Fruit fly (Drosophila melanogaster) whole organism, embryonic: ENCODE measurements around the gene CG4267.

ENCODE experiments used
- CG10321 ChIP-seq: fragments of 200-800 bp; sonication (Bioruptor generic); IDR thresholded peaks from 2 replicates; pipeline ENCODE4 v1.3.6; 2022; ENCODE audit warnings: missing biosample characterization, missing genetic modification characterization
- CG12071 ChIP-seq: fragments of 200-800 bp; sonication (Bioruptor generic); optimal IDR thresholded peaks from 3 replicates; lab custom pipeline; 2018; ENCODE audit warnings: missing biosample characterization, mild to moderate bottlenecking, missing genetic modification characterization
- CG14014 ChIP-seq: fragments of 200-800 bp; sonication (Bioruptor generic); IDR thresholded peaks from 2 replicates; pipeline ENCODE4 v1.3.6; 2022; ENCODE audit warnings: missing biosample characterization, missing genetic modification characterization
- CG14710 ChIP-seq: fragments of 200-800 bp; sonication (Bioruptor generic); optimal IDR thresholded peaks from 3 replicates; lab custom pipeline; 2019; ENCODE audit warnings: missing biosample characterization, mild to moderate bottlenecking, missing genetic modification characterization, moderate library complexity
- CG1529 ChIP-seq: fragments of 200-800 bp; sonication (Bioruptor generic); optimal IDR thresholded peaks from 3 replicates; lab custom pipeline; 2018; ENCODE audit warnings: missing biosample characterization, missing genetic modification characterization
- CG1602 ChIP-seq: fragments of 200-800 bp; sonication (Bioruptor generic); optimal IDR thresholded peaks from 3 replicates; lab custom pipeline; 2016; ENCODE audit warnings: missing biosample characterization, missing genetic modification characterization
- CG16815 ChIP-seq: fragments of 200-800 bp; sonication (Bioruptor generic); optimal IDR thresholded peaks from 3 replicates; lab custom pipeline; 2017; ENCODE audit warnings: missing biosample characterization, mild to moderate bottlenecking, missing genetic modification characterization
- CG17186 ChIP-seq: fragments of 200-800 bp; sonication (Bioruptor generic); optimal IDR thresholded peaks from 3 replicates; lab custom pipeline; 2017; ENCODE audit warnings: missing biosample characterization, missing genetic modification reagents, missing genetic modification characterization
- CG17568 ChIP-seq: fragments of 200-800 bp; sonication (Bioruptor generic); optimal IDR thresholded peaks from 2 replicates; lab custom pipeline; 2018; ENCODE audit warnings: missing biosample characterization, mild to moderate bottlenecking, missing genetic modification characterization, moderate library complexity
- CG17612 ChIP-seq: fragments of 200-800 bp; sonication (Bioruptor generic); IDR thresholded peaks from 2 replicates; pipeline ENCODE4 v1.3.6; 2022; ENCODE audit warnings: missing biosample characterization, missing genetic modification characterization
- CG17802 ChIP-seq: fragments of 200-800 bp; sonication (Bioruptor generic); optimal IDR thresholded peaks from 2 replicates; lab custom pipeline; 2018; ENCODE audit warnings: missing biosample characterization, mild to moderate bottlenecking, missing genetic modification characterization, moderate library complexity
- CG18764 ChIP-seq: fragments of 200-800 bp; sonication (Bioruptor generic); optimal IDR thresholded peaks from 3 replicates; lab custom pipeline; 2016; ENCODE audit warnings: missing biosample characterization, missing genetic modification characterization
- CG2120 ChIP-seq: fragments of 200-800 bp; sonication (Bioruptor generic); optimal IDR thresholded peaks from 3 replicates; lab custom pipeline; 2016; ENCODE audit warnings: missing biosample characterization, missing genetic modification characterization
- CG2199 ChIP-seq: fragments of 200-800 bp; sonication (Bioruptor generic); IDR thresholded peaks from 3 replicates; pipeline ENCODE4 v1.3.6; 2022; ENCODE audit warnings: missing biosample characterization, missing genetic modification characterization
- CG31388 ChIP-seq: fragments of 200-800 bp; sonication (Bioruptor generic); optimal IDR thresholded peaks from 2 replicates; lab custom pipeline; 2016; ENCODE audit warnings: missing biosample characterization, missing genetic modification characterization
- CG32767 ChIP-seq: fragments of 200-800 bp; sonication (Bioruptor generic); IDR thresholded peaks from 2 replicates; pipeline ENCODE4 v1.3.6; 2022; ENCODE audit warnings: missing biosample characterization, missing genetic modification characterization
- CG32772 ChIP-seq: fragments of 200-800 bp; sonication (Bioruptor generic); IDR thresholded peaks from 2 replicates; pipeline ENCODE4 v1.3.6; 2022; ENCODE audit warnings: missing biosample characterization, missing genetic modification characterization
- CG34422 ChIP-seq: fragments of 200-800 bp; sonication (Bioruptor generic); IDR thresholded peaks from 3 replicates; pipeline ENCODE4 v1.3.6; 2022; ENCODE audit warnings: missing biosample characterization, missing genetic modification characterization
- CG4424 ChIP-seq: fragments of 200-800 bp; sonication (Bioruptor generic); optimal IDR thresholded peaks from 3 replicates; lab custom pipeline; 2016; ENCODE audit warnings: missing biosample characterization, missing genetic modification characterization
- CG8281 ChIP-seq: fragments of 200-800 bp; sonication (Bioruptor generic); optimal IDR thresholded peaks from 2 replicates; lab custom pipeline; 2018; ENCODE audit warnings: missing biosample characterization, mild to moderate bottlenecking, missing genetic modification characterization, moderate library complexity
- Dad ChIP-seq: fragments of 200-800 bp; sonication (Bioruptor generic); optimal IDR thresholded peaks from 3 replicates; lab custom pipeline; 2016; ENCODE audit warnings: missing biosample characterization, missing genetic modification characterization
- Fer1 ChIP-seq: fragments of 200-800 bp; sonication (Bioruptor generic); optimal IDR thresholded peaks from 2 replicates; lab custom pipeline; 2017; ENCODE audit warnings: missing biosample characterization, mild to moderate bottlenecking, missing genetic modification characterization
- Fer2 ChIP-seq: fragments of 200-800 bp; sonication (Bioruptor generic); optimal IDR thresholded peaks from 2 replicates; lab custom pipeline; 2018; ENCODE audit warnings: missing biosample characterization, mild to moderate bottlenecking, missing genetic modification characterization, moderate library complexity
- Gsc ChIP-seq: fragments of 200-800 bp; sonication (Bioruptor generic); IDR thresholded peaks from 2 replicates; pipeline ENCODE4 v1.3.6; 2022; ENCODE audit warnings: missing biosample characterization, missing genetic modification characterization
- Gug ChIP-seq: fragments of 200-800 bp; sonication (Bioruptor generic); IDR thresholded peaks from 4 replicates; pipeline ENCODE4 v1.3.6; 2022; ENCODE audit warnings: missing biosample characterization, missing genetic modification characterization
- MTF-1 ChIP-seq: fragments of 200-800 bp; sonication (Bioruptor generic); optimal IDR thresholded peaks from 2 replicates; lab custom pipeline; 2018; ENCODE audit warnings: missing biosample characterization, mild to moderate bottlenecking, missing genetic modification characterization, borderline replicate concordance
- Oli ChIP-seq: fragments of 200-800 bp; sonication (Bioruptor generic); optimal IDR thresholded peaks from 2 replicates; lab custom pipeline; 2018; ENCODE audit warnings: missing biosample characterization, mild to moderate bottlenecking, missing genetic modification characterization, moderate library complexity
- Pdp1 ChIP-seq, 2 experiments: fragments of 200-800 bp; sonication (Bioruptor generic); optimal IDR thresholded peaks; 3 replicates each; lab custom pipeline; 2016; ENCODE audit warnings: missing biosample characterization in 2 of 2, missing genetic modification characterization in 2 of 2, mild to moderate bottlenecking in 1 of 2, moderate library complexity in 1 of 2
- Poxn ChIP-seq: fragments of 200-800 bp; sonication (Bioruptor generic); IDR thresholded peaks from 2 replicates; pipeline ENCODE4 v1.3.6; 2022; ENCODE audit warnings: missing biosample characterization, missing genetic modification characterization
- Ravus ChIP-seq: fragments of 200-800 bp; sonication (Bioruptor generic); IDR thresholded peaks from 2 replicates; pipeline ENCODE4 v1.3.6; 2022; ENCODE audit warnings: missing biosample characterization, missing genetic modification characterization
- Stat92E ChIP-seq, 3 experiments: fragments of >200 bp in 2 of 3; fragments of 200-800 bp in 1 of 3; sonication (Bioruptor generic) in 1 of 3; optimal IDR thresholded peaks; 2 replicates each; lab custom pipeline; 2017 to 2019; ENCODE audit warnings: missing biosample characterization in 3 of 3, missing genetic modification characterization in 3 of 3, mild to moderate bottlenecking in 1 of 3, moderate library complexity in 1 of 3
- TFAM ChIP-seq: fragments of 200-800 bp; sonication (Bioruptor generic); optimal IDR thresholded peaks from 2 replicates; lab custom pipeline; 2017; ENCODE audit warnings: missing biosample characterization, missing genetic modification characterization, inconsistent platforms
- amos ChIP-seq: fragments of 200-800 bp; sonication (Bioruptor generic); IDR thresholded peaks from 2 replicates; pipeline ENCODE4 v1.3.6; 2022; ENCODE audit warnings: missing biosample characterization, missing genetic modification characterization; ENCODE audit not compliant: partially characterized antibody
- ato ChIP-seq: fragments of 200-800 bp; sonication (Bioruptor generic); IDR thresholded peaks from 2 replicates; pipeline ENCODE4 v1.3.6; 2022; ENCODE audit warnings: missing biosample characterization, missing genetic modification characterization; ENCODE audit not compliant: partially characterized antibody
- ci ChIP-seq: fragments of 200-800 bp; sonication (Bioruptor generic); IDR thresholded peaks from 3 replicates; pipeline ENCODE4 v1.3.6; 2022; ENCODE audit warnings: missing biosample characterization, missing genetic modification characterization
- crc ChIP-seq: fragments of 200-800 bp; sonication (Bioruptor generic); optimal IDR thresholded peaks from 2 replicates; lab custom pipeline; 2016; ENCODE audit warnings: missing biosample characterization, missing genetic modification characterization
- dimm ChIP-seq: fragments of 200-800 bp; sonication (Bioruptor generic); IDR thresholded peaks from 2 replicates; pipeline ENCODE4 v1.3.6; 2022; ENCODE audit warnings: missing biosample characterization, missing genetic modification characterization
- gcm2 ChIP-seq: fragments of 200-800 bp; sonication (Bioruptor generic); optimal IDR thresholded peaks from 2 replicates; lab custom pipeline; 2016; ENCODE audit warnings: missing biosample characterization, missing genetic modification characterization
- ham ChIP-seq: fragments of 200-800 bp; sonication (Bioruptor generic); IDR thresholded peaks from 2 replicates; pipeline ENCODE4 v1.3.6; 2022; ENCODE audit warnings: missing biosample characterization, missing genetic modification characterization
- jigr1 ChIP-seq: fragments of 200-800 bp; sonication (Bioruptor generic); IDR thresholded peaks from 3 replicates; pipeline ENCODE4 v1.3.6; 2022; ENCODE audit warnings: missing biosample characterization, missing genetic modification characterization
- nerfin-1 ChIP-seq: fragments of 200-800 bp; sonication (Bioruptor generic); optimal IDR thresholded peaks from 3 replicates; lab custom pipeline; 2019; ENCODE audit warnings: missing biosample characterization, mild to moderate bottlenecking, missing genetic modification characterization, moderate library complexity
- sc ChIP-seq, 3 experiments: fragments of >200 bp in 2 of 3; fragments of 200-800 bp in 1 of 3; sonication (Bioruptor generic) in 1 of 3; optimal IDR thresholded peaks; 2 replicates in 2 of 3; 3 replicates in 1 of 3; lab custom pipeline; 2017; ENCODE audit warnings: mild to moderate bottlenecking in 1 of 3, missing biosample characterization in 1 of 3, missing genetic modification characterization in 1 of 3, missing genetic modification reagents in 1 of 3
- sd ChIP-seq: fragments of 200-800 bp; sonication (Bioruptor generic); optimal IDR thresholded peaks from 3 replicates; lab custom pipeline; 2018; ENCODE audit warnings: missing biosample characterization, mild to moderate bottlenecking, missing genetic modification characterization, moderate library complexity
- sens ChIP-seq: fragments of 200-800 bp; sonication (Bioruptor generic); peaks from one replicate; lab custom pipeline; 2016; ENCODE audit warnings: missing biosample characterization, missing genetic modification characterization
- tll ChIP-seq, 2 experiments: fragments of 200-800 bp in 1 of 2; fragments of >200 bp in 1 of 2; sonication (Bioruptor generic) in 1 of 2; optimal IDR thresholded peaks; 2 replicates each; lab custom pipeline; 2017 to 2019; ENCODE audit warnings: missing biosample characterization in 2 of 2, missing genetic modification characterization in 2 of 2, mild to moderate bottlenecking in 1 of 2, moderate library complexity in 1 of 2
- tna ChIP-seq: fragments of 200-800 bp; sonication (Bioruptor generic); IDR thresholded peaks from 2 replicates; pipeline ENCODE4 v1.3.6; 2022; ENCODE audit warnings: missing biosample characterization, missing genetic modification characterization; ENCODE audit not compliant: partially characterized antibody
- twi ChIP-seq: fragments of 200-800 bp; optimal IDR thresholded peaks from 2 replicates; lab custom pipeline; 2019; ENCODE audit warnings: missing biosample characterization, mild to moderate bottlenecking, missing genetic modification characterization, moderate library complexity
- zf30C ChIP-seq: fragments of 200-800 bp; sonication (Bioruptor generic); optimal IDR thresholded peaks from 3 replicates; lab custom pipeline; 2018; ENCODE audit warnings: missing biosample characterization, mild to moderate bottlenecking, missing genetic modification characterization

The CG4267 gene

DNA sequence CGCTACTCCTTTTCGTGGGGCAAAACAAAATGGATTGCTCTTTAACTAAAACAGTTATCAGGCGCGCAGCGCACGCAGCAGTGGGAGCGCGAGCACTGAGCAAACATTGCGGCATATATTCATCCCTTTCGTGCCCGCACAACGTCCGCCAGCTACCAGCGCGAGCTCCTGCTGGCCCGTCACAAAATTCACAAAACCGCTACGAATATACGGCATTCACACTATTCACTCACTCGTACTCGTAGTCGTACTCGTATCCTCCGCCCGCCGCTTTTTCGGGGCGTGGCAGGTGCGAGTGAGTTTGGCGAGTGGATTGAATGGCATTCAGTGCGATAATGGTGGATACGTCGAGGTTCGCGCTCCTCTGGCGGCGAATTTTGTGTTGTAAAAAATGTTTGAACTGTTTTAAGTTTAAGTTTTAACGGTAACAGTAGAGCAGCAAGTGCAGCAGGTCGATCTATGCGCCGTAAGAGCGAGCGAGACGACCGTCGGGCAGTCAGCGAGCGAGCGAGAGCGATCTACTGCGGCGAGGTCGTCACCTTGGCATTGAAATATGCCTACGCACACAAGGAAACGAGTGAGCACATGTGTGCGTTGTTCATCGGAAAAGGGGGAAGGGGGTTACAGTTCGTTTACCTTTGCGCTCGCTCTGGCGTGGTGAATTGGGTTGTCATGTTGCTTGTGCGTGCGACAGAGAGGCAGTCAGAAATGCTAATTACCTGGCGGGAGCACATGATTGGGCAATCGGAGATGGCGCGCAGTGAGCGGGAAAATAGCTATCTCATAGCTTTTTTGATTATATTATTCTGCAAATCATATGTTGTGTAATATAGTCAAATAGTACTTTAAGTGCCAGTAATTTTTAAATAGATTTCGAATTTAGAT, 45.3 kb upstream of the CG4267 start (continued):
- TF ChIP-seq sc (optimal IDR thresholded peaks at IDR 0.05; lab: Kevin White, UChicago) (no peak), sc (GFP tag; optimal IDR thresholded peaks at IDR 0.05; lab: Kevin White, UChicago) (peak; percentile 49), Oli (tag; lab: Kevin White, UChicago) (peak; percentile 60), crc (GFP tag; lab: Kevin White, UChicago) (no peak), Poxn (no peak), CG14710 (tag; lab: Kevin White, UChicago) (peak; percentile 38), Stat92E (GFP tag; optimal IDR thresholded peaks at IDR 0.05; lab: Kevin White, UChicago) (peak in 1 of 3 experiments; percentile 97), ato (no peak), amos (GFP tag; lab: Robert Waterston, UW) (no peak), sens (GFP tag; lab: Kevin White, UChicago) (peak; percentile 86), CG2120 (GFP tag; lab: Kevin White, UChicago) (peak; percentile 70), Fer2 (tag; lab: Kevin White, UChicago) (peak; percentile 20), jigr1 (GFP tag; lab: Robert Waterston, UW) (no peak), CG1602 (GFP tag; lab: Kevin White, UChicago) (peak; percentile 38), dimm (GFP tag; lab: Robert Waterston, UW) (no peak), CG34422 (GFP tag; lab: Robert Waterston, UW) (no peak), Fer1 (GFP tag; lab: Kevin White, UChicago) (peak; percentile 89), tna (GFP tag; lab: Robert Waterston, UW) (no peak), CG17612 (GFP tag; lab: Robert Waterston, UW) (no peak), CG17186 (no peak), twi (tag; lab: Kevin White, UChicago) (peak; percentile 99), nerfin-1 (tag; lab: Kevin White, UChicago) (peak; percentile 40), CG18764 (GFP tag; lab: Kevin White, UChicago) (peak; percentile 4), ci (GFP tag; lab: Robert Waterston, UW) (no peak), CG10321 (GFP tag; lab: Robert Waterston, UW) (no peak), Pdp1 (GFP tag; optimal IDR thresholded peaks at IDR 0.05; lab: Kevin White, UChicago) (peak in 1 of 2 experiments; percentile 81), gcm2 (GFP tag; lab: Kevin White, UChicago) (no peak), CG17802 (no peak), Ravus (GFP tag; lab: Robert Waterston, UW) (no peak), CG8281 (peak; percentile 14), CG31388 (GFP tag; lab: Kevin White, UChicago) (no peak), CG17568 (no peak), MTF-1 (GFP tag; lab: Kevin White, UChicago) (peak; percentile 42), tll (GFP tag; optimal IDR thresholded peaks at IDR 0.05; lab: Kevin White, UChicago) (peak in 1 of 2 experiments; percentile 61), CG2199 (GFP tag; lab: Robert Waterston, UW) (no peak), zf30C (GFP tag; lab: Kevin White, UChicago) (no peak), CG16815 (GFP tag; lab: Kevin White, UChicago) (peak; percentile 50), ham (no peak), CG12071 (GFP tag; lab: Kevin White, UChicago) (peak; percentile 48), TFAM (GFP tag; lab: Kevin White, UChicago) (no peak), CG32772 (GFP tag; lab: Robert Waterston, UW) (no peak), Gsc (GFP tag; lab: Robert Waterston, UW) (no peak), CG14014 (GFP tag; lab: Robert Waterston, UW) (no peak), Gug (GFP tag; lab: Robert Waterston, UW) (peak; percentile 8; the same call in 1 of the 4 replicates), CG32767 (GFP tag; lab: Robert Waterston, UW) (no peak), Dad (GFP tag; lab: Kevin White, UChicago) (peak; percentile 9), CG1529 (GFP tag; lab: Kevin White, UChicago) (peak; percentile 35), CG4424 (GFP tag; lab: Kevin White, UChicago) (peak; percentile 65), sd (tag; lab: Kevin White, UChicago) (peak; percentile 97)
